Fruit fly (Drosophila melanogaster) whole organism, embryonic: ENCODE results near the gene CG2021.
A peak's percentile ranks its signal among the peaks of the same experiment; 100 is the strongest.

ENCODE experiments used
- Aef1 ChIP-seq: fragments of 200-800 bp; sonication (Bioruptor generic); IDR thresholded peaks from 3 replicates; pipeline ENCODE4 v1.3.6; 2022; ENCODE audit warnings: missing biosample characterization, missing genetic modification characterization
- Blimp-1 ChIP-seq: fragments of 200-800 bp; sonication (Bioruptor generic); optimal IDR thresholded peaks from 3 replicates; lab custom pipeline; 2018; ENCODE audit warnings: missing biosample characterization, missing genetic modification characterization, mild to moderate bottlenecking, moderate library complexity, missing genetic modification reagents
- CG10147 ChIP-seq: fragments of 200-800 bp; sonication (Bioruptor generic); optimal IDR thresholded peaks from 2 replicates; lab custom pipeline; 2019; ENCODE audit warnings: missing biosample characterization, mild to moderate bottlenecking, missing genetic modification characterization, moderate library complexity
- CG11504 ChIP-seq: fragments of 200-800 bp; sonication (Bioruptor generic); optimal IDR thresholded peaks from 3 replicates; lab custom pipeline; 2019; ENCODE audit warnings: missing biosample characterization, mild to moderate bottlenecking, missing genetic modification characterization, moderate library complexity
- CG12104 ChIP-seq: fragments of 200-800 bp; sonication (Bioruptor generic); optimal IDR thresholded peaks from 3 replicates; lab custom pipeline; 2016; ENCODE audit warnings: missing biosample characterization, missing genetic modification characterization
- CG12942 ChIP-seq: fragments of 200-800 bp; sonication (Bioruptor generic); optimal IDR thresholded peaks from 3 replicates; lab custom pipeline; 2016; ENCODE audit warnings: missing biosample characterization, missing genetic modification characterization
- CG15514 ChIP-seq: fragments of 200-800 bp; sonication (Bioruptor generic); optimal IDR thresholded peaks from 3 replicates; lab custom pipeline; 2017; ENCODE audit warnings: missing biosample characterization, missing genetic modification characterization, mild to moderate bottlenecking, moderate library complexity, missing genetic modification reagents
- CG16815 ChIP-seq: fragments of 200-800 bp; sonication (Bioruptor generic); optimal IDR thresholded peaks from 3 replicates; lab custom pipeline; 2017; ENCODE audit warnings: missing biosample characterization, mild to moderate bottlenecking, missing genetic modification characterization
- CG2202 ChIP-seq: fragments of 200-800 bp; sonication (Bioruptor generic); optimal IDR thresholded peaks from 2 replicates; lab custom pipeline; 2018; ENCODE audit warnings: missing biosample characterization, mild to moderate bottlenecking, missing genetic modification characterization
- CG30431 ChIP-seq: fragments of 200-800 bp; sonication (Bioruptor generic); optimal IDR thresholded peaks from 2 replicates; lab custom pipeline; 2017; ENCODE audit warnings: missing biosample characterization, missing genetic modification characterization
- CG3995 ChIP-seq: fragments of 200-800 bp; sonication (Bioruptor generic); optimal IDR thresholded peaks from 3 replicates; lab custom pipeline; 2016; ENCODE audit warnings: missing biosample characterization, missing genetic modification characterization
- CG6654 ChIP-seq: fragments of 200-800 bp; sonication (Bioruptor generic); optimal IDR thresholded peaks from 2 replicates; lab custom pipeline; 2017; ENCODE audit warnings: missing biosample characterization, mild to moderate bottlenecking, missing genetic modification characterization
- CG8290 ChIP-seq, 3 experiments: fragments of 200-800 bp; sonication (Bioruptor generic); optimal IDR thresholded peaks; 2 replicates each; lab custom pipeline; 2016 to 2019; ENCODE audit warnings: missing biosample characterization in 3 of 3, missing genetic modification characterization in 3 of 3, mild to moderate bottlenecking in 2 of 3, moderate library complexity in 1 of 3
- CG9215 ChIP-seq: fragments of 200-800 bp; sonication (Bioruptor generic); IDR thresholded peaks from 2 replicates; pipeline ENCODE4 v1.3.6; 2022; ENCODE audit warnings: missing biosample characterization, missing genetic modification characterization
- CkIIα-i1 ChIP-seq: fragments of 200-800 bp; sonication (Bioruptor generic); IDR thresholded peaks from 2 replicates; pipeline ENCODE4 v1.3.6; 2022; ENCODE audit warnings: missing biosample characterization, missing genetic modification characterization
- Dip3 ChIP-seq: fragments of 200-800 bp; sonication (Bioruptor generic); optimal IDR thresholded peaks from 3 replicates; lab custom pipeline; 2016; ENCODE audit warnings: missing biosample characterization, missing genetic modification characterization
- HmgD ChIP-seq: fragments of 200-800 bp; sonication (Bioruptor generic); optimal IDR thresholded peaks from 3 replicates; lab custom pipeline; 2016; ENCODE audit warnings: missing biosample characterization, missing genetic modification characterization
- Hr39 ChIP-seq: fragments of >200 bp; optimal IDR thresholded peaks from 2 replicates; lab custom pipeline; 2017
- Hsf ChIP-seq: fragments of 200-800 bp; sonication (Bioruptor generic); optimal IDR thresholded peaks from 3 replicates; lab custom pipeline; 2016; ENCODE audit warnings: missing biosample characterization, missing genetic modification characterization
- NK7.1 ChIP-seq: fragments of 200-800 bp; sonication (Bioruptor generic); optimal IDR thresholded peaks from 3 replicates; lab custom pipeline; 2016; ENCODE audit warnings: missing biosample characterization, missing genetic modification characterization
- Nf-YA ChIP-seq: fragments of 200-800 bp; sonication (Bioruptor generic); IDR thresholded peaks from 2 replicates; pipeline ENCODE4 v1.3.6; 2022; ENCODE audit warnings: missing biosample characterization, missing genetic modification characterization
- Sin3A ChIP-seq: fragments of >200 bp; optimal IDR thresholded peaks from 2 replicates; lab custom pipeline; 2018
- Six4 ChIP-seq: fragments of 200-800 bp; sonication (Bioruptor generic); optimal IDR thresholded peaks from 2 replicates; lab custom pipeline; 2016; ENCODE audit warnings: missing biosample characterization, missing genetic modification characterization
- Vsx1 ChIP-seq: fragments of 200-800 bp; sonication (Bioruptor generic); optimal IDR thresholded peaks from 2 replicates; lab custom pipeline; 2017; ENCODE audit warnings: missing biosample characterization, mild to moderate bottlenecking, missing genetic modification characterization, missing genetic modification reagents
- YL-1 ChIP-seq: fragments of 200-800 bp; sonication (Bioruptor generic); optimal IDR thresholded peaks from 3 replicates; lab custom pipeline; 2017; ENCODE audit warnings: missing biosample characterization, mild to moderate bottlenecking, missing genetic modification characterization
- ato ChIP-seq: fragments of 200-800 bp; sonication (Bioruptor generic); IDR thresholded peaks from 2 replicates; pipeline ENCODE4 v1.3.6; 2022; ENCODE audit warnings: missing biosample characterization, missing genetic modification characterization; ENCODE audit not compliant: partially characterized antibody
- bcd ChIP-seq: fragments of 200-800 bp; sonication (Bioruptor generic); optimal IDR thresholded peaks from 2 replicates; lab custom pipeline; 2017; ENCODE audit warnings: missing biosample characterization, mild to moderate bottlenecking, missing genetic modification characterization
- bsh ChIP-seq, 2 experiments: fragments of 200-800 bp; sonication (Bioruptor generic); optimal IDR thresholded peaks; 2 replicates each; lab custom pipeline; 2017 to 2018; ENCODE audit warnings: mild to moderate bottlenecking in 2 of 2, missing biosample characterization in 2 of 2, missing genetic modification characterization in 2 of 2, moderate library complexity in 1 of 2
- disco-r ChIP-seq: fragments of 200-800 bp; sonication (Bioruptor generic); optimal IDR thresholded peaks from 2 replicates; lab custom pipeline; 2016; ENCODE audit warnings: missing biosample characterization, missing genetic modification characterization
- fd3F ChIP-seq: fragments of 200-800 bp; sonication (Bioruptor generic); optimal IDR thresholded peaks from 2 replicates; lab custom pipeline; 2018; ENCODE audit warnings: missing biosample characterization, mild to moderate bottlenecking, missing genetic modification characterization, moderate library complexity
- ind ChIP-seq: fragments of 200-800 bp; sonication (Bioruptor generic); optimal IDR thresholded peaks from 3 replicates; lab custom pipeline; 2016; ENCODE audit warnings: missing biosample characterization, missing genetic modification characterization
- lov ChIP-seq, 2 experiments: fragments of 200-800 bp in 1 of 2; fragments of >200 bp in 1 of 2; sonication (Bioruptor generic) in 1 of 2; IDR thresholded peaks in 1 of 2; optimal IDR thresholded peaks in 1 of 2; 2 replicates in 1 of 2; 3 replicates in 1 of 2; pipeline versions ENCODE4 v1.3.6 to Lab custom; 2017 to 2022; ENCODE audit warnings: missing biosample characterization in 1 of 2, missing genetic modification characterization in 1 of 2
- nmo ChIP-seq: fragments of 200-800 bp; sonication (Bioruptor generic); optimal IDR thresholded peaks from 2 replicates; lab custom pipeline; 2018; ENCODE audit warnings: missing biosample characterization, mild to moderate bottlenecking, missing genetic modification characterization, moderate library complexity
- tin ChIP-seq: fragments of 200-800 bp; sonication (Bioruptor generic); optimal IDR thresholded peaks from 3 replicates; lab custom pipeline; 2016; ENCODE audit warnings: missing biosample characterization, missing genetic modification characterization
- toy ChIP-seq: fragments of 200-800 bp; sonication (Bioruptor generic); IDR thresholded peaks from 2 replicates; pipeline ENCODE4 v1.3.6; 2022; ENCODE audit warnings: missing biosample characterization, missing genetic modification characterization
- twi ChIP-seq: fragments of 200-800 bp; optimal IDR thresholded peaks from 2 replicates; lab custom pipeline; 2019; ENCODE audit warnings: missing biosample characterization, mild to moderate bottlenecking, missing genetic modification characterization, moderate library complexity
- usp ChIP-seq: fragments of >200 bp; optimal IDR thresholded peaks from 2 replicates; lab custom pipeline; 2017; ENCODE audit warnings: missing biosample characterization, missing genetic modification characterization
- zen ChIP-seq: fragments of 200-800 bp; sonication (Bioruptor generic); optimal IDR thresholded peaks from 3 replicates; lab custom pipeline; 2018; ENCODE audit warnings: missing biosample characterization, mild to moderate bottlenecking, missing genetic modification characterization, moderate library complexity

The CG2021 gene

DNA sequence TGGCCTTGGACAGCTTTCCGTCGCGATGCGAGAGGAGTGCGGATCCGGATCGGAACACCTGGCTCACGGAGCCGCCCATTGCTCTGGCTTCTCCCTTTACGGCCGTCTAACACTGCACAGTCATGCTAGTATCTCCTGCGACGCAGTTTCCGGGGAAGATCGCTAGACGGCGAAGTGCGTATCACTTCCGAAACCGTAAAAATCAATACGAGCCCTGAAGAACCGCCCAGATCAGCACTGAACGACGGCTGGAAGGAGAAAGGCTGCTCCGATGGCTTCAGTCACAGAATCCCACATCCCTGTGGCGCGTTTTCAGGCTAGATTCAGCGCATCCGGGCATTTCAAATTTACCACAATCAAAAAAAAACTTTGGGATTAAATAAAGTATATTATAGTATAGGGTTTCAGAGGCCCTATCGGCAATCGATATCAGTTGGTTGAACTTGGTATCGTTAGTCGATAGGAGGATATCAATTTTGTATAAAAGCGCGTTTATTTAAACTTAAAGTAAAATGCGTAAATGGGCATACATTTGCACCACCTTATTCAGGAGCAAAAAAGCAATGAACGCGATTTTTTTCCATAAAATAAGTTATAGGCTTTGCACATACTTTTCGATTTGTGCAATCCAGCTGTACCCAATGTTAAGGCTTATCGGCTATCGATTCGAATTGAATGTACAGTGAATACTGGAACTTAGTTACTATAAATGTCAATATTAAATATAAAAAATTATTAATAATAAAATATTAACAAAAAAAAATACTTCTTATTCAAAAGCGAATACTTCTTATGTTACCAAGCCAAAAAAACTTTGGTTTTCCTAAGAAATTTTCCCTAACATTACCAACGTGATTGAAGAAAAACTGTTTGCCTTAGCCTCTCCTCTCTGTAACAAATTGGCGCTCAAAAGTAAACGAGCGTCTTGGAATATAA is 2.2 kb downstream of the CG2021 start, which contains the start of the genes CG13933 and PolD2 (continued):
- TF ChIP-seq usp (GFP tag; lab: Kevin White, UChicago), result no peak
- peak; percentile 84 for TF ChIP-seq tin
- no peak for TF ChIP-seq Hr39 (lab: Kevin White, UChicago)
- TF ChIP-seq Sin3A (lab: Kevin White, UChicago), result no peak
- peak; percentile 77 for TF ChIP-seq Dip3 (GFP tag; lab: Kevin White, UChicago)
- peak in 1 of 2 experiments; percentile 100 for TF ChIP-seq bsh (GFP tag; optimal IDR thresholded peaks at IDR 0.05; lab: Kevin White, UChicago)
- no peak for TF ChIP-seq CG8290 (GFP tag; optimal IDR thresholded peaks at IDR 0.05; lab: Kevin White, UChicago)
- no peak for TF ChIP-seq CG8290 (tag; optimal IDR thresholded peaks at IDR 0.05; lab: Kevin White, UChicago)
- peak; percentile 71 for TF ChIP-seq Six4 (GFP tag; lab: Kevin White, UChicago)
- peak; percentile 73 for TF ChIP-seq CG15514 (GFP tag; lab: Kevin White, UChicago)
- TF ChIP-seq twi (tag; lab: Kevin White, UChicago), result peak; percentile 96
- no peak for TF ChIP-seq NK7.1 (GFP tag; lab: Kevin White, UChicago)
- peak; percentile 53 for TF ChIP-seq disco-r (GFP tag; lab: Kevin White, UChicago)
- no peak; the same call in 1 of the 2 replicates for TF ChIP-seq ato (GFP tag; lab: Robert Waterston, UW)
- TF ChIP-seq fd3F (GFP tag; lab: Kevin White, UChicago), result peak; percentile 98
- TF ChIP-seq toy (GFP tag; lab: Robert Waterston, UW), result peak; percentile 82
- TF ChIP-seq CG30431, result peak; percentile 95
- TF ChIP-seq Blimp-1 (GFP tag; lab: Kevin White, UChicago), result no peak
- TF ChIP-seq Vsx1 (GFP tag; lab: Kevin White, UChicago), result no peak
- TF ChIP-seq lov (optimal IDR thresholded peaks at IDR 0.05; lab: Kevin White, UChicago), result no peak
- peak; percentile 98 for TF ChIP-seq lov (GFP tag; IDR thresholded peaks at IDR 0.05; lab: Robert Waterston, UW)
- peak; percentile 96 for TF ChIP-seq CG2202
- TF ChIP-seq zen, result peak; percentile 87
- TF ChIP-seq CG11504 (tag; lab: Kevin White, UChicago), result no peak
- TF ChIP-seq CG16815 (GFP tag; lab: Kevin White, UChicago), result peak; percentile 96
- TF ChIP-seq ind (GFP tag; lab: Kevin White, UChicago), result peak; percentile 88
- peak; percentile 90 for TF ChIP-seq CkIIα-i1 (GFP tag; lab: Robert Waterston, UW)
- TF ChIP-seq Aef1 (GFP tag; lab: Robert Waterston, UW), result peak; percentile 98
- TF ChIP-seq CG3995, result no peak
- TF ChIP-seq CG12104 (GFP tag; lab: Kevin White, UChicago), result peak; percentile 92
- TF ChIP-seq YL-1 (GFP tag; lab: Kevin White, UChicago), result peak; percentile 86
- TF ChIP-seq CG6654 (GFP tag; lab: Kevin White, UChicago), result peak; percentile 65
- peak; percentile 74 for TF ChIP-seq CG10147 (GFP tag; lab: Kevin White, UChicago)
- TF ChIP-seq Hsf (GFP tag; lab: Kevin White, UChicago), result peak; percentile 90
- TF ChIP-seq HmgD (GFP tag; lab: Kevin White, UChicago), result peak; percentile 29
- peak; percentile 94 for TF ChIP-seq bcd (GFP tag; lab: Kevin White, UChicago)
- TF ChIP-seq Nf-YA (GFP tag; lab: Robert Waterston, UW), result peak; percentile 92
- peak; percentile 92 for TF ChIP-seq CG9215
- peak; percentile 99 for TF ChIP-seq nmo (GFP tag; lab: Kevin White, UChicago)
- TF ChIP-seq CG12942 (GFP tag; lab: Kevin White, UChicago), result peak; percentile 96
- TF ChIP-seq, all 482 proteins: peak for 372
